Worm (Caenorhabditis elegans): ENCODE data around the gene mdt-28.

The mdt-28 gene

ce11 chrV:15529069-15529468 is 46.1 kb downstream of the mdt-28 start, which contains the start of gene srh-276:
srh-276 (plus strand) TSS chrV:15529369.
- TF ChIP-seq nhr-28 (tag; optimal IDR thresholded peaks at IDR 0.05) (no peak), elt-2 (tag; optimal IDR thresholded peaks at IDR 0.05) (no peak), nhr-23 (tag; optimal IDR thresholded peaks at IDR 0.05) (no peak), nfya-1 (tag; optimal IDR thresholded peaks at IDR 0.05; ENCODE audit: insufficient read depth) (no peak), nhr-77 (tag; optimal IDR thresholded peaks at IDR 0.05) (no peak)

All from whole organism, L3 larva.